Worm (Caenorhabditis elegans): Measurements from ENCODE around the gene dsc-4.

- TF ChIP-seq ceh-16 (tag; optimal IDR thresholded peaks at IDR 0.05) (no peak), elt-1 (tag; optimal IDR thresholded peaks at IDR 0.05) (no peak), blmp-1 (tag; optimal IDR thresholded peaks at IDR 0.05; ENCODE audit: insufficient read depth) (no peak)
These were observed 17.1 kb downstream of the dsc-4 start for ce11 chrIV:303264-303663.
